Fruit fly (Drosophila melanogaster) whole organism: ENCODE measurements around the gene Kat60.

ENCODE experiments used
- CG8478 ChIP-seq: fragments of >200 bp; optimal IDR thresholded peaks from 2 replicates; lab custom pipeline; 2018; ENCODE audit warnings: inconsistent platforms
- Dll ChIP-seq: fragments of >200 bp; optimal IDR thresholded peaks from 2 replicates; lab custom pipeline; 2017
- EcR ChIP-seq, 2 experiments: fragments of >200 bp; optimal IDR thresholded peaks; 2 replicates each; lab custom pipeline; 2017; ENCODE audit warnings: missing biosample characterization in 2 of 2, missing genetic modification characterization in 2 of 2, missing genetic modification reagents in 2 of 2
- pan ChIP-seq: fragments of >200 bp; optimal IDR thresholded peaks from 2 replicates; lab custom pipeline; 2017
- psq ChIP-seq: fragments of >200 bp; optimal IDR thresholded peaks from 2 replicates; lab custom pipeline; 2017
- usp ChIP-seq: fragments of >200 bp; optimal IDR thresholded peaks from 2 replicates; lab custom pipeline; 2017; ENCODE audit warnings: missing biosample characterization, missing genetic modification characterization, mixed read lengths

The Kat60 gene

DNA sequence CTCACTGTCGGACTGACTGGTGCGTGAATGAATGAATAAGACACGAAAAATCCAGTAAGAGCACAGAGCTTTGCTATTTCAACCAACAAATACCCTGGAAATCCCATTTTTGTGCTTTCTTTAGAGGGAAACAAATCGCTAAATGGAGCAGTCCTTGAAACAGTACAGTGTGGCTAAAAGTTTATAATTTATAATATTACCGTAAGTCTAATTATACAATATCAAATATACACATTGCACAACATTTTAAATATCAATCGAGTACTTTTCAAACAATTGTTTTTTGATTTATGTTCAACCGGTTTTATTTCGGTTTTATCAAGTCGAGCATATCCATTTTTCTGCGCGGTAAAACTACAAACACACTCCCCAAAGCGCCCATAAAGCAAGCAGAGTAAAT is 38.7 kb downstream of the Kat60 start:
- no peak for TF ChIP-seq EcR (GFP tag; optimal IDR thresholded peaks at IDR 0.05; lab: Kevin White, UChicago)
- TF ChIP-seq psq (lab: Kevin White, UChicago) = no peak
- no peak for TF ChIP-seq usp (GFP tag; lab: Kevin White, UChicago)
- no peak for TF ChIP-seq CG8478 (lab: Kevin White, UChicago)
- TF ChIP-seq pan (lab: Kevin White, UChicago) = no peak
- TF ChIP-seq Dll = no peak

- no peak for TF ChIP-seq usp (GFP tag; lab: Kevin White, UChicago)
- no peak for TF ChIP-seq CG8478 (lab: Kevin White, UChicago)
- no peak for TF ChIP-seq psq (lab: Kevin White, UChicago)
- no peak for TF ChIP-seq EcR (GFP tag; optimal IDR thresholded peaks at IDR 0.05; lab: Kevin White, UChicago)
- TF ChIP-seq Dll = no peak
- TF ChIP-seq pan (lab: Kevin White, UChicago) = no peak
Measured at dm6 chr3R:5187806-5188205, 44.2 kb downstream of the Kat60 start.
